Fruit fly (Drosophila melanogaster) whole organism, pupa: Measurements from ENCODE around the gene mnb.

Source experiments
- CG10348 ChIP-seq: fragments of 200-800 bp; sonication (Bioruptor generic); IDR thresholded peaks from 2 replicates; pipeline ENCODE4 v1.3.6; 2022; ENCODE audit warnings: missing biosample characterization, missing genetic modification characterization
- CG12605 ChIP-seq: fragments of 200-800 bp; sonication (Bioruptor generic); IDR thresholded peaks from 2 replicates; pipeline ENCODE4 v1.3.6; 2022; ENCODE audit warnings: missing biosample characterization, missing genetic modification characterization
- CG13204 ChIP-seq: fragments of 200-800 bp; sonication (Bioruptor generic); optimal IDR thresholded peaks from 2 replicates; lab custom pipeline; 2018; ENCODE audit warnings: missing biosample characterization, mild to moderate bottlenecking, missing genetic modification characterization, moderate library complexity
- CG14655 ChIP-seq: fragments of 200-800 bp; sonication (Bioruptor generic); optimal IDR thresholded peaks from 3 replicates; lab custom pipeline; 2017; ENCODE audit warnings: mild to moderate bottlenecking, missing biosample characterization, missing genetic modification reagents, missing genetic modification characterization
- CG32121 ChIP-seq: fragments of 200-800 bp; sonication (Bioruptor generic); IDR thresholded peaks from 2 replicates; pipeline ENCODE4 v1.3.6; 2022; ENCODE audit warnings: missing biosample characterization, missing genetic modification characterization
- CG8301 ChIP-seq: fragments of 200-800 bp; sonication (Bioruptor generic); optimal IDR thresholded peaks from 2 replicates; lab custom pipeline; 2018; ENCODE audit warnings: missing biosample characterization, mild to moderate bottlenecking, missing genetic modification characterization
- CG9948 ChIP-seq: fragments of 200-800 bp; sonication (Bioruptor generic); optimal IDR thresholded peaks from 2 replicates; lab custom pipeline; 2018; ENCODE audit warnings: missing biosample characterization, mild to moderate bottlenecking, missing genetic modification characterization, moderate library complexity
- EcR ChIP-seq: fragments of 200-800 bp; sonication (Bioruptor generic); optimal IDR thresholded peaks from 3 replicates; lab custom pipeline; 2019; ENCODE audit warnings: missing biosample characterization, missing genetic modification characterization, mild to moderate bottlenecking, moderate library complexity, missing genetic modification reagents
- Pif1A ChIP-seq: fragments of 200-800 bp; sonication (Bioruptor generic); optimal IDR thresholded peaks from 3 replicates; lab custom pipeline; 2016; ENCODE audit warnings: missing biosample characterization, missing genetic modification characterization
- Pif1B ChIP-seq: fragments of 200-800 bp; sonication (Bioruptor generic); optimal IDR thresholded peaks from 3 replicates; lab custom pipeline; 2016; ENCODE audit warnings: missing biosample characterization, missing genetic modification characterization
- Snoo ChIP-seq: fragments of 200-800 bp; sonication (Bioruptor generic); optimal IDR thresholded peaks from 3 replicates; lab custom pipeline; 2017; ENCODE audit warnings: missing biosample characterization, mild to moderate bottlenecking, missing genetic modification characterization, inconsistent platforms
- fd96Ca ChIP-seq: fragments of 200-800 bp; sonication (Bioruptor generic); IDR thresholded peaks from 3 replicates; pipeline ENCODE4 v1.3.6; 2022; ENCODE audit warnings: missing biosample characterization, missing genetic modification characterization
- gl ChIP-seq: fragments of 200-800 bp; sonication (Bioruptor generic); optimal IDR thresholded peaks from 2 replicates; lab custom pipeline; 2018; ENCODE audit warnings: missing biosample characterization, mild to moderate bottlenecking, missing genetic modification characterization
- rn ChIP-seq: fragments of 200-800 bp; sonication (Bioruptor generic); IDR thresholded peaks from 2 replicates; pipeline ENCODE4 v1.3.6; 2022; ENCODE audit warnings: missing biosample characterization, missing genetic modification characterization

- TF ChIP-seq CG32121 (GFP tag; lab: Robert Waterston, UW): no peak
- TF ChIP-seq gl (tag; lab: Kevin White, UChicago): no peak
- TF ChIP-seq EcR (GFP tag; lab: Kevin White, UChicago): peak; percentile 44
- TF ChIP-seq CG8301 (tag; lab: Kevin White, UChicago): no peak
- TF ChIP-seq CG10348 (GFP tag; lab: Robert Waterston, UW): no peak
- TF ChIP-seq rn: no peak
- 0 out of 2 replicates have a peak, but pooled peaks have one; percentile 31 for TF ChIP-seq CG12605 (GFP tag; lab: Robert Waterston, UW)
- TF ChIP-seq CG9948 (tag; lab: Kevin White, UChicago): no peak
- TF ChIP-seq CG14655 (GFP tag; lab: Kevin White, UChicago): no peak
- no peak for TF ChIP-seq Pif1B (GFP tag; lab: Kevin White, UChicago)
- TF ChIP-seq Snoo: no peak
- TF ChIP-seq CG13204 (GFP tag; lab: Kevin White, UChicago): no peak
- peak; percentile 28; the same call in 1 of the 3 replicates for TF ChIP-seq fd96Ca
- peak; percentile 29 for TF ChIP-seq Pif1A (GFP tag; lab: Kevin White, UChicago)
These were observed 16.2 kb downstream of the mnb start for dm6 chrX:17870614-17871394.
